Fruit fly (Drosophila melanogaster) whole organism, embryonic: ENCODE measurements around the gene CG15142.

ENCODE experiments used
- CG11723 ChIP-seq: fragments of 200-800 bp; sonication (Bioruptor generic); optimal IDR thresholded peaks from 2 replicates; lab custom pipeline; 2017; ENCODE audit warnings: missing biosample characterization, mild to moderate bottlenecking, missing genetic modification characterization
- CG12071 ChIP-seq: fragments of 200-800 bp; sonication (Bioruptor generic); optimal IDR thresholded peaks from 3 replicates; lab custom pipeline; 2018; ENCODE audit warnings: missing biosample characterization, mild to moderate bottlenecking, missing genetic modification characterization
- CG12219 ChIP-seq: fragments of 200-800 bp; sonication (Bioruptor generic); optimal IDR thresholded peaks from 3 replicates; lab custom pipeline; 2018; ENCODE audit warnings: missing biosample characterization, mild to moderate bottlenecking, missing genetic modification characterization
- CG12299 ChIP-seq: fragments of 200-800 bp; sonication (Bioruptor generic); optimal IDR thresholded peaks from 2 replicates; lab custom pipeline; 2018; ENCODE audit warnings: missing biosample characterization, mild to moderate bottlenecking, missing genetic modification characterization
- CG13624 ChIP-seq: fragments of 200-800 bp; sonication (Bioruptor generic); optimal IDR thresholded peaks from 2 replicates; lab custom pipeline; 2016; ENCODE audit warnings: missing biosample characterization, missing genetic modification characterization
- CG17829 ChIP-seq: fragments of 200-800 bp; optimal IDR thresholded peaks from 2 replicates; lab custom pipeline; 2019; ENCODE audit warnings: missing biosample characterization, mild to moderate bottlenecking, missing genetic modification characterization, moderate library complexity
- CG18262 ChIP-seq: fragments of 200-800 bp; optimal IDR thresholded peaks from 3 replicates; lab custom pipeline; 2019; ENCODE audit warnings: missing biosample characterization, mild to moderate bottlenecking, missing genetic modification characterization, moderate library complexity
- CG32772 ChIP-seq: fragments of 200-800 bp; sonication (Bioruptor generic); IDR thresholded peaks from 2 replicates; pipeline ENCODE4 v1.3.6; 2022; ENCODE audit warnings: missing biosample characterization, missing genetic modification characterization
- CG34422 ChIP-seq: fragments of 200-800 bp; sonication (Bioruptor generic); IDR thresholded peaks from 3 replicates; pipeline ENCODE4 v1.3.6; 2022; ENCODE audit warnings: missing biosample characterization, missing genetic modification characterization
- CG3726 ChIP-seq: fragments of 200-800 bp; sonication (Bioruptor generic); IDR thresholded peaks from 3 replicates; pipeline ENCODE4, ENCODE4 v1.3.6; 2022; ENCODE audit warnings: missing biosample characterization, missing genetic modification characterization
- CG4707 ChIP-seq: fragments of 200-800 bp; sonication (Bioruptor generic); optimal IDR thresholded peaks from 2 replicates; lab custom pipeline; 2018; ENCODE audit warnings: missing biosample characterization, mild to moderate bottlenecking, missing genetic modification characterization, moderate library complexity
- CG6272 ChIP-seq: fragments of 200-800 bp; sonication (Bioruptor generic); IDR thresholded peaks from 2 replicates; pipeline ENCODE4 v1.3.6; 2022; ENCODE audit warnings: missing biosample characterization, missing genetic modification characterization
- CG6854 ChIP-seq: fragments of 200-800 bp; sonication (Bioruptor generic); optimal IDR thresholded peaks from 3 replicates; lab custom pipeline; 2017; ENCODE audit warnings: missing biosample characterization, mild to moderate bottlenecking, missing genetic modification characterization
- CG7745 ChIP-seq: fragments of 200-800 bp; sonication (Bioruptor generic); optimal IDR thresholded peaks from 2 replicates; lab custom pipeline; 2018; ENCODE audit warnings: missing biosample characterization, mild to moderate bottlenecking, missing genetic modification characterization, moderate library complexity
- CG7987 ChIP-seq: fragments of 200-800 bp; sonication (Bioruptor generic); optimal IDR thresholded peaks from 2 replicates; lab custom pipeline; 2018; ENCODE audit warnings: missing biosample characterization, mild to moderate bottlenecking, missing genetic modification characterization, moderate library complexity
- CG9727 ChIP-seq: fragments of 200-800 bp; sonication (Bioruptor generic); optimal IDR thresholded peaks from 3 replicates; lab custom pipeline; 2017; ENCODE audit warnings: missing biosample characterization, mild to moderate bottlenecking, missing genetic modification characterization
- CG9876 ChIP-seq: fragments of 200-800 bp; sonication (Bioruptor generic); optimal IDR thresholded peaks from 2 replicates; lab custom pipeline; 2016; ENCODE audit warnings: missing biosample characterization, missing genetic modification characterization
- CrebB ChIP-seq: fragments of 200-800 bp; sonication (Bioruptor generic); optimal IDR thresholded peaks from 3 replicates; lab custom pipeline; 2018; ENCODE audit warnings: missing biosample characterization, mild to moderate bottlenecking, missing genetic modification characterization
- Deaf1 ChIP-seq: fragments of 200-800 bp; optimal IDR thresholded peaks from 3 replicates; lab custom pipeline; 2019; ENCODE audit warnings: missing biosample characterization, mild to moderate bottlenecking, missing genetic modification characterization, moderate library complexity
- Dll ChIP-seq: fragments of 200-800 bp; sonication (Bioruptor generic); IDR thresholded peaks from 4 replicates; pipeline ENCODE4 v1.3.6; 2022; ENCODE audit warnings: missing biosample characterization, missing genetic modification characterization; ENCODE audit not compliant: partially characterized antibody
- Doc2 ChIP-seq: fragments of 200-800 bp; sonication (Bioruptor generic); IDR thresholded peaks from 2 replicates; pipeline ENCODE4 v1.3.6; 2022; ENCODE audit warnings: missing biosample characterization, missing genetic modification characterization
- Fer1 ChIP-seq: fragments of 200-800 bp; sonication (Bioruptor generic); optimal IDR thresholded peaks from 2 replicates; lab custom pipeline; 2017; ENCODE audit warnings: missing biosample characterization, mild to moderate bottlenecking, missing genetic modification characterization
- Gsc ChIP-seq: fragments of 200-800 bp; sonication (Bioruptor generic); IDR thresholded peaks from 2 replicates; pipeline ENCODE4 v1.3.6; 2022; ENCODE audit warnings: missing biosample characterization, missing genetic modification characterization
- HLH54F ChIP-seq: fragments of 200-800 bp; sonication (Bioruptor generic); optimal IDR thresholded peaks from 3 replicates; lab custom pipeline; 2016; ENCODE audit warnings: missing biosample characterization, missing genetic modification characterization
- Hmx ChIP-seq: fragments of 200-800 bp; sonication (Bioruptor generic); optimal IDR thresholded peaks from 2 replicates; lab custom pipeline; 2016; ENCODE audit warnings: missing biosample characterization, missing genetic modification characterization
- Lhr ChIP-seq: fragments of 200-800 bp; sonication (Bioruptor generic); optimal IDR thresholded peaks from 3 replicates; lab custom pipeline; 2017; ENCODE audit warnings: mild to moderate bottlenecking, missing biosample characterization, missing genetic modification reagents, missing genetic modification characterization
- Lpt ChIP-seq: fragments of >200 bp; optimal IDR thresholded peaks from 2 replicates; lab custom pipeline; 2018; ENCODE audit warnings: missing biosample characterization, missing genetic modification characterization
- Mes4 ChIP-seq: fragments of 200-800 bp; sonication (Bioruptor generic); optimal IDR thresholded peaks from 2 replicates; lab custom pipeline; 2016; ENCODE audit warnings: missing biosample characterization, missing genetic modification characterization
- Myb ChIP-seq: fragments of 200-800 bp; sonication (Bioruptor generic); optimal IDR thresholded peaks from 2 replicates; lab custom pipeline; 2016; ENCODE audit warnings: missing biosample characterization, missing genetic modification characterization
- NC2β ChIP-seq: fragments of 200-800 bp; sonication (Bioruptor generic); optimal IDR thresholded peaks from 2 replicates; lab custom pipeline; 2016; ENCODE audit warnings: missing biosample characterization, missing genetic modification characterization
- Xbp1 ChIP-seq: fragments of 200-800 bp; sonication (Bioruptor generic); optimal IDR thresholded peaks from 3 replicates; lab custom pipeline; 2016; ENCODE audit warnings: missing biosample characterization, mild to moderate bottlenecking, missing genetic modification characterization
- ab ChIP-seq: fragments of 200-800 bp; sonication (Bioruptor generic); optimal IDR thresholded peaks from 2 replicates; lab custom pipeline; 2016; ENCODE audit warnings: missing biosample characterization, missing genetic modification characterization
- br ChIP-seq: fragments of >200 bp; optimal IDR thresholded peaks from 2 replicates; lab custom pipeline; 2017
- cg ChIP-seq: fragments of 200-800 bp; sonication (Bioruptor generic); optimal IDR thresholded peaks from 3 replicates; lab custom pipeline; 2019; ENCODE audit warnings: missing biosample characterization, mild to moderate bottlenecking, missing genetic modification characterization, moderate library complexity
- dpn ChIP-seq, 2 experiments: fragments of 200-800 bp; sonication (Bioruptor generic); optimal IDR thresholded peaks; 3 replicates each; lab custom pipeline; 2016; ENCODE audit warnings: missing biosample characterization in 2 of 2, missing genetic modification characterization in 2 of 2
- fru ChIP-seq: fragments of >200 bp; optimal IDR thresholded peaks from 2 replicates; lab custom pipeline; 2017
- jumu ChIP-seq: fragments of 200-800 bp; sonication (Bioruptor generic); optimal IDR thresholded peaks from 3 replicates; lab custom pipeline; 2016; ENCODE audit warnings: missing biosample characterization, missing genetic modification characterization
- nerfin-1 ChIP-seq: fragments of 200-800 bp; sonication (Bioruptor generic); optimal IDR thresholded peaks from 3 replicates; lab custom pipeline; 2019; ENCODE audit warnings: missing biosample characterization, mild to moderate bottlenecking, missing genetic modification characterization, moderate library complexity
- nmo ChIP-seq: fragments of 200-800 bp; sonication (Bioruptor generic); optimal IDR thresholded peaks from 2 replicates; lab custom pipeline; 2018; ENCODE audit warnings: missing biosample characterization, mild to moderate bottlenecking, missing genetic modification characterization, moderate library complexity
- nom ChIP-seq: fragments of 200-800 bp; sonication (Bioruptor generic); optimal IDR thresholded peaks from 2 replicates; lab custom pipeline; 2017; ENCODE audit warnings: missing biosample characterization, missing genetic modification characterization, mild to moderate bottlenecking, moderate library complexity, missing genetic modification reagents
- pfk ChIP-seq: fragments of 200-800 bp; sonication (Bioruptor generic); optimal IDR thresholded peaks from 2 replicates; lab custom pipeline; 2018; ENCODE audit warnings: missing biosample characterization, mild to moderate bottlenecking, missing genetic modification characterization, moderate library complexity
- pho ChIP-seq: fragments of 200-800 bp; sonication (Bioruptor generic); optimal IDR thresholded peaks from 2 replicates; lab custom pipeline; 2016; ENCODE audit warnings: missing biosample characterization, missing genetic modification characterization
- pros ChIP-seq: fragments of 200-800 bp; sonication (Bioruptor generic); optimal IDR thresholded peaks from 3 replicates; lab custom pipeline; 2019; ENCODE audit warnings: missing biosample characterization, mild to moderate bottlenecking, missing genetic modification characterization, moderate library complexity
- psq ChIP-seq: fragments of 200-800 bp; sonication (Bioruptor generic); optimal IDR thresholded peaks from 2 replicates; lab custom pipeline; 2017; ENCODE audit warnings: missing biosample characterization, missing genetic modification characterization
- rib ChIP-seq: fragments of 200-800 bp; sonication (Bioruptor generic); IDR thresholded peaks from 2 replicates; pipeline ENCODE4 v1.3.6; 2022; ENCODE audit warnings: missing biosample characterization, missing genetic modification characterization
- sisA ChIP-seq: fragments of 200-800 bp; sonication (Bioruptor generic); IDR thresholded peaks from 2 replicates; pipeline ENCODE4 v1.3.6; 2022; ENCODE audit warnings: missing biosample characterization, missing genetic modification characterization
- sob ChIP-seq: fragments of 200-800 bp; sonication (Bioruptor generic); IDR thresholded peaks from 2 replicates; pipeline ENCODE4 v1.3.6; 2022; ENCODE audit warnings: missing biosample characterization, missing genetic modification characterization
- tin ChIP-seq: fragments of 200-800 bp; sonication (Bioruptor generic); optimal IDR thresholded peaks from 3 replicates; lab custom pipeline; 2016; ENCODE audit warnings: missing biosample characterization, missing genetic modification characterization
- wek ChIP-seq: fragments of 200-800 bp; sonication (Bioruptor generic); optimal IDR thresholded peaks from 3 replicates; lab custom pipeline; 2018; ENCODE audit warnings: missing biosample characterization, mild to moderate bottlenecking, missing genetic modification characterization, moderate library complexity
- zfh2 ChIP-seq: fragments of 200-800 bp; sonication (Bioruptor generic); optimal IDR thresholded peaks from 2 replicates; lab custom pipeline; 2016; ENCODE audit warnings: missing biosample characterization, missing genetic modification characterization

Gene CG15142

DNA sequence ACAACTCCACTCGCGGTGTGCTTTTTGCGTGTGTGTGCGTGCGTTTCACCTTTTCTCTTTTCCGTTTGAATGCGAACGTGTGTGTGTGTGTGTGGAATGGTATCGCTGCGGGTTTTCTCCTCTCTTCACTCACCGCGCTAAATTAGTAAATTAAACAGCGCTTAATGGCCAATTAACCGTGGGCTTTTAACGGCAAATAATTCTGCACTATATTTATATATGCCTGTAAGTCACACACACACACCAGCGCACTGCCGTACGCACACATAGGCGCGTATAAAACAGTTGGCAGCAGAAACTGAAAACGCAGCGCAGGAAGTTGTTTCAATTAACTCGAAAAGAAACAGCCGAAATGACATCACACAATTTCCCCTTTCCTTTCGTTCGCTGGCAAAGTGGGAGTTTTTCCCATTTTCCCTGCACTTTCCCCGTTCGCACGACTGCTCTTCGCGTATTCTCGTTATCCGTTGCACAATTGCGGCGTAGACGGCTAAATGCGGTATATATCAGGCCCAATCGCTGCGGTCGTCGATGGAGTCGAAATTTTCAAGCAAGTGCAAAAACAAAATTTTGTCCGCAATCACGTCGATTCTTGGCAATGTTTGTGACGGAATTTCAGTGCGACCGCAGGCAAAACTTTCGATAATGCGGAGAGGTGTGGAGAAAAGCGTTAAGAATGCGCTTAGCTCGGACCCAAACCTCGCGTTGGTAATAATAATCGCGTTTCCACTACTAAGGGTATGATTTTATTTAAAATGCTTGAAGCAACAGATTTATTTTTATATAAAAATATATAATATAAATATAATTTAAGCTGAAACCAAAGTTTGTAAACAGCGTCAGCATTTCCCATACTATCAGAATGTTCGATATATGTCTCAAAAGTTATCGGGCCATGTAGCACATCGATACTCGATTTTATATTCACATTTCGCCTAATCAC lies 25.8 kb downstream of the CG15142 start, which contains the start of gene BicD (continued):
- peak; percentile 88 for TF ChIP-seq cg (GFP tag; lab: Kevin White, UChicago)
- no peak for TF ChIP-seq Lpt
- TF ChIP-seq CG12219 (GFP tag; lab: Kevin White, UChicago): no peak
- TF ChIP-seq CG18262 (tag; lab: Kevin White, UChicago): peak; percentile 11
- TF ChIP-seq CrebB (tag; lab: Kevin White, UChicago): peak; percentile 32
- no peak for TF ChIP-seq CG3726 (GFP tag; lab: Robert Waterston, UW)
- no peak for TF ChIP-seq pros (GFP tag; lab: Kevin White, UChicago)
- TF ChIP-seq CG7987 (GFP tag; lab: Kevin White, UChicago): no peak
- no peak for TF ChIP-seq Fer1 (GFP tag; lab: Kevin White, UChicago)
- TF ChIP-seq pho (GFP tag; lab: Kevin White, UChicago): no peak
- TF ChIP-seq CG9727 (GFP tag; lab: Kevin White, UChicago): peak; percentile 28
- TF ChIP-seq nom (GFP tag; lab: Kevin White, UChicago): peak; percentile 35
- TF ChIP-seq dpn (GFP tag; optimal IDR thresholded peaks at IDR 0.05; lab: Kevin White, UChicago): no peak
- TF ChIP-seq CG32772 (GFP tag; lab: Robert Waterston, UW): no peak
- peak; percentile 99 for TF ChIP-seq nerfin-1 (tag; lab: Kevin White, UChicago)
- TF ChIP-seq Doc2 (GFP tag; lab: Robert Waterston, UW): no peak
- no peak for TF ChIP-seq Gsc
- TF ChIP-seq Deaf1: peak; percentile 34
- no peak for TF ChIP-seq HLH54F (GFP tag; lab: Kevin White, UChicago)
- no peak for TF ChIP-seq CG6854 (GFP tag; lab: Kevin White, UChicago)
- no peak for TF ChIP-seq Myb (GFP tag; lab: Kevin White, UChicago)
- TF ChIP-seq CG12071: no peak
- TF ChIP-seq CG34422 (GFP tag; lab: Robert Waterston, UW): peak; percentile 59; the same call in 1 of the 3 replicates
- no peak for TF ChIP-seq br (lab: Kevin White, UChicago)
- TF ChIP-seq nmo (GFP tag; lab: Kevin White, UChicago): peak; percentile 89
- TF ChIP-seq Mes4 (GFP tag; lab: Kevin White, UChicago): no peak
- peak; percentile 9 for TF ChIP-seq CG7745 (tag; lab: Kevin White, UChicago)
- TF ChIP-seq wek: peak; percentile 37
- no peak for TF ChIP-seq CG11723 (GFP tag; lab: Kevin White, UChicago)
- TF ChIP-seq psq (GFP tag; lab: Kevin White, UChicago): no peak
- TF ChIP-seq tin (GFP tag; lab: Kevin White, UChicago): no peak
- no peak for TF ChIP-seq fru (lab: Kevin White, UChicago)
- no peak for TF ChIP-seq zfh2 (GFP tag; lab: Kevin White, UChicago)
- peak; percentile 72 for TF ChIP-seq Lhr (GFP tag; lab: Kevin White, UChicago)
- no peak for TF ChIP-seq CG12299 (tag; lab: Kevin White, UChicago)
- no peak for TF ChIP-seq sisA
- TF ChIP-seq Hmx: no peak
- peak; percentile 26; the same call in 1 of the 2 replicates for TF ChIP-seq sob (GFP tag; lab: Robert Waterston, UW)
- TF ChIP-seq rib: no peak
- no peak for TF ChIP-seq ab (GFP tag; lab: Kevin White, UChicago)
- TF ChIP-seq CG13624 (GFP tag; lab: Kevin White, UChicago): no peak
- TF ChIP-seq CG6272 (GFP tag; lab: Robert Waterston, UW): no peak
- TF ChIP-seq CG9876 (GFP tag; lab: Kevin White, UChicago): no peak
- no peak for TF ChIP-seq Xbp1 (GFP tag; lab: Kevin White, UChicago)
- TF ChIP-seq CG4707 (GFP tag; lab: Kevin White, UChicago): no peak
- TF ChIP-seq CG17829: peak; percentile 68
- no peak for TF ChIP-seq jumu (GFP tag; lab: Kevin White, UChicago)
- no peak for TF ChIP-seq pfk (GFP tag; lab: Kevin White, UChicago)
- no peak for TF ChIP-seq NC2β (GFP tag; lab: Kevin White, UChicago)
- TF ChIP-seq Dll (GFP tag; lab: Robert Waterston, UW): peak; percentile 78
